Worm (Caenorhabditis elegans): ENCODE measurements around the gene Y53C12B.7.
A peak's percentile ranks its signal among the peaks of the same experiment; 100 is the strongest.
"Not testable (repeated sequence)": the region's sequence is repeated elsewhere in the genome, so short reads cannot be mapped to it uniquely, and the experiment has no call there.

- not testable (repeated sequence) for TF ChIP-seq mdl-1, nhr-77, nhr-11, tlp-1, elt-2 (tag; optimal IDR thresholded peaks at IDR 0.05)
- peak in 1 of 2 experiments; percentile 52 for TF ChIP-seq lsy-2 (tag; optimal IDR thresholded peaks at IDR 0.05)
Observed at ce11 chrII:9718631-9719252, 34.3 kb downstream of the Y53C12B.7 start, which contains the start of gene Y53C12A.11.

All from whole organism, L1 larva.